Worm (Caenorhabditis elegans) whole organism, L2 larva: ENCODE measurements around the gene fbxa-179.

Experiments
- egl-27 ChIP-seq: sonication (generic microtip); optimal IDR thresholded peaks from 3 replicates; lab custom pipeline; 2017; ENCODE audit warnings: missing biosample characterization, missing genetic modification reagents, missing genetic modification characterization
- lsy-2 ChIP-seq, 2 experiments: fragments of 150-350 bp in 1 of 2; sonication (generic microtip) in 1 of 2; optimal IDR thresholded peaks; 2 replicates each; lab custom pipeline; 2014 to 2017; ENCODE audit warnings: missing biosample characterization in 2 of 2, missing genetic modification characterization in 2 of 2
- mab-5 ChIP-seq: fragments of 150-350 bp; optimal IDR thresholded peaks from 2 replicates; lab custom pipeline; 2014; ENCODE audit warnings: missing biosample characterization, missing genetic modification characterization
- unc-62 ChIP-seq: fragments of 150-350 bp; optimal IDR thresholded peaks from 2 replicates; lab custom pipeline; 2014; ENCODE audit warnings: missing biosample characterization, missing genetic modification reagents, missing genetic modification characterization

DNA sequence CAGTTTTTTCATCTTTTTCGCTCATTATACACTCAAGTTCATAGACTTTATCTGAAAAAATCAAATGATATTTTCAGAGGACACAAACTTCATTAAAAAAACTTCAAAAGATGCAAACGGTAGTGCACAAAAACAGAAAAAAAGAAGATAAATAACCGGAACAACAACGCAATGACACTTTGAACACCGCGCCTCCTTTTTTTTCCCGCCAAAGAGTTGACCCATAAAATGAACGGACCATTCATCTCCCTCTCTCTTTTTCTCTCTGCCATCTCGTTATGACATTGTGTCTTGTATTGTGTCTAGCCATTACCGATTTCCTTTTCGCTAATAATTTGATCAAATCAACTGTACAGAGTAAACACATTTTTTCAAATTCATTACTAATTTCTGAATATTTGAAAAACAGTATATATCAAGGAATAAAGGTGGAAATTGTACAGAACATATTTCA, 8.9 kb upstream of the fbxa-179 start, which contains the start of gene F23D12.2:
- TF ChIP-seq mab-5 (tag; lab: Kevin White, UChicago) (no peak), egl-27 (no peak), lsy-2 (tag; optimal IDR thresholded peaks at IDR 0.05; lab: Kevin White, UChicago) (no peak), unc-62 (GFP tag; lab: Kevin White, UChicago) (no peak)
